Fruit fly (Drosophila melanogaster) ovary, adult (tissue): ENCODE results near the gene nan.

Source experiments
- CG17801 ChIP-seq: fragments of 200-800 bp; optimal IDR thresholded peaks from 2 replicates; lab custom pipeline; 2019; ENCODE audit warnings: missing biosample characterization, mild to moderate bottlenecking, missing genetic modification characterization, moderate library complexity; ENCODE audit not compliant: partially characterized antibody

nan gene

DNA sequence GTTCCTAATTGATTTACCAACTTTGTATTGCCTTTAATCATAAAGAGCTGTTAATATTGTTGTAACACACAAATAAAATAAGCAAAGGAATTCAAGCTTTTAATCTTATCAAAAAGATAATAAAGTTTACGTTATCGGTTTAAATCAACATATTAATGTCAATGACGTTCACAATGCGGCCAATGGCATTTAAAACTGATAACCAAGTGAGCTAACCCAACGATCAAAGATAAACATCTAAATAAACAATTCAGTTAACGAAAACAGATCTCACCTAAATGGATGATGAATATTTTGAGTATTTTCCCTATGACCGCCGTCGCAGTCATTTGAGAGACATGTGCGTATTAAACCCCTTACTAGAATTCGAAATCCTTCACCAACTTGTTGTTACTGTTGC lies 17.9 kb upstream of the nan start:
- no peak for TF ChIP-seq CG17801

DNA sequence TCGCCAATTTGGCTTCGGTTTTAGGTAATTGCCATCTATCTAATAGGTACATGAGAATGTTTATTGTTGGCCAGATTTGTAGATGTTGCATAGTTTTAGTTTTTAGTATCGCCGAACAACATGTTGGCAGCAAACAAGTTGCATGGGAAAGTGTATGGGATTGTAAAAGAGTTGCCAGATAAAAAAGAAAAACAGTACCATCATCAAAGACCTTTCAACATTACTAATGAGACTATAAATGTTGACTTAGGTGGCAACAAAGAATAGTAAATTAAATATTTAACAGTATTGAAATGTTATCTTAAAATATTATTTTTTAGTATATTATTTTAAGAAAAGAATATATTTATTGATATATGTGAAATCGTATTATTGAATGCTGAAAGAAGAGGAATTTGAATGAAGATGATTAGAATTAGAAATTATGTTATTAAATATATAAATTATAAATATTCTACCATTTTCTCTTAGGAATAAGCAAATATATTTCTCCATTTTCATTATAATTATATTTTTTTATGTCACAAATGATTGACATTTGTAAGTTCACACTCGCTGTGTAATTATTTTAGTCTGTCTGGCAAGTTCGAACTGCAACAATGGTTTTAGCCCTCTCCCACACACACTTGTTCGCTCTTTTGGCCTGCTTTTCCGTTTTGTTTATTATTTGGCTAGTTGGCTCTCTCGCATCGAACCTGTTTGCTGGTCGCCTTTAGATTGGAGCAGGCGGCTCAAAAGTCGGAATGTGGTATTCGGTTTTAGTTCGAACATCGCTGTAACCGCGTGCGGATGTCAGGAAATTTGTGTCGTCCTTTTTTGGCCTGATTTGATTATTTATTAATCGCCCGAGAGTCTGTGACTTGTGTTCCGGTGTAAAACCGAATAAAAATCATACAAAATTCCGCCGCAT lies 15.5 kb upstream of the nan start:
- no peak for TF ChIP-seq CG17801

DNA sequence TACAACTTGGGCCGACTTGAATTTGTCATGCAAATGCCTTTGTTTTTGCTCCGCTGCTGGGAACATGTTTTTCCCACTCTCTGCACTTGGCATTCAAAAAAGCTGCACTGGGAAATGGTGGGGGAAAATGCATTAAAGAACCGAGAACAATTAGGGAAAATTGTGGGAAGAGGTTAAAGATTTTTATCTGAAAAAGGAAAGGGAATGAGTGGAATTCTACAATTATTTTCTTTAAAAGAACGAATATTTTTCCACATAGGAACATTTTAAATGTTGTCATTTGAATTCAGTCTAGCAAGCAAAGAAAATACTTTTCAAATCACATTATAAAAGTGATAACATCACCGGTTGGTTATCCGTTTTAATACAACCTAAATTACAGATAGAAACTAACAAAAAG lies 13.6 kb upstream of the nan start, which contains the start of gene saturn:
TSS of gene saturn (plus strand) at position 301 of the 400 bp plus-strand sequence.
- TF ChIP-seq CG17801, result no peak

DNA sequence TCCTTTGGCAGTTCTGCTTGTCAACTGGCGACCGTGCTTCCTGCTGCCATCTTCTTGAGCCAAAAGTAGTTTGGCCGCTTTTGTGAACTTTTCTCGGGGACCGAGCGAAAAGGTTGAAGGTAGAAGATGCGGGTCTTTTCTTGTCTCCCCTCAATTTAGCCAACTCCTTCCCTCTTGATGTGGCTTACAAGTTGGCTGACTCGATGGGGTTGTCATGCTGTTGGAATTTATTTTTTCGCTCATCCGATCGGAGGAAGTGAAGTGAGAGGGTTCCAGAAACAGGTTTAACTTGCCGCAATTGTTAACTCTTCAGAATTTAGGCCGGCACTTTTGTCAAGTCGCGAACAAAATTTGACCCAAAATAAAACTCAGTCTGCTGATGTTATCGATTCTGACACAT lies 12.9 kb upstream of the nan start:
- TF ChIP-seq CG17801, result no peak

DNA sequence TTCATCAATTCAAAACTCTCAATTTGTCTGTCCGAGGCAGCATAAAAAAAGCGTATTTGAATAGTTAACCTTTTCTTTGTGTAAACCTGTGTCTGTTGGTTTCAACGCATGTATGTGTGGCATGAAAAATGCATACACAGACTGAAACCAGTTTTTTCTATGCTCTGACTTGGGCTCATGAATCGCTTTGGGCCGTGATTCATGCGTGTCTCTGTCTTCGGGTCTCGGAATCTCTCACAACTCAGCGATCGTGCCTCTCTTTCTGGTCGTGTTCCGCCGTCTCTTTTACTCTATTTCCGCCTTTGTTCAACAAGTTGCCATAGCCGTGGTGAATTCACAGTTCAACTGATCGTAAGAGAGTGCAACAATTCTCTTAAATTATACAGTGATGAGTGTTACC lies 11.5 kb upstream of the nan start:
- TF ChIP-seq CG17801, result no peak

DNA sequence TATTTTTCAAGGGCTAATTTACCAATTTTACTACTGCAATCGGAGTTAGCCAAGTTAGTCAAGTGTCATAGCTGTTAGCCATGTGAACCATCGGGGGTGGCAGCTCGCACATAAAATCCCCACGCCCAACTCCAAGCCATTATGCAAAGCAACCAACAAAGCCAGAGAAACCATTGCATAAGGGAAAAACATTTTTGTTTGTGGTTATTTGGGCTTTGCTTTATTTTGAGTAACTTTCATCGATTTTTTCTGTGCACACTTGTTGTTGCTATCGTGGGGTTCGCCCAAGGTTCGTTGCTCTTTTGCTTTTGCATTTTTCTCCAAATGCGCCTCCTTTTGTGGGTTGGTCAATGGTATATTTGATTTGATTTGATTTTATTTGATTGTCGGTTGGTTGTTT lies 8.8 kb upstream of the nan start:
- TF ChIP-seq CG17801, result no peak

DNA sequence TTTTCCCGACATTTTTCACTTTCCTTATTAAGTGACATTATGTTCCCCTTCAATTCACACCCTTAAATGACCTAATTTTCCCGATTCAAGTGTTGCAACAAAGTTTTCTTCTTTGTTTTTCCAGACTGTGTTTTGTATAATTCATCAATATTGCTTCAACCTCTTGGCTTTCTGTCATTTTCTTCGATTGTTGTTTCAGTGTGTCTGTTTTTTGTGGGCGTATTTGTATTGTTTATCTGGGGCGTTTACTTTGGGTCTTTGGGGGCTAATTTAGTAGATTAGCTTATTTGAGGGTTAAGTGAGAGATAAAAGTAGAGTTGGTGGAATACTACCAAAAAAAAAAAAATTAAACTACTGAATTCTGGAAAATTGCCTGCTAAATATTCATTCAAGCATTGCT lies 6.3 kb upstream of the nan start:
- TF ChIP-seq CG17801, result no peak

DNA sequence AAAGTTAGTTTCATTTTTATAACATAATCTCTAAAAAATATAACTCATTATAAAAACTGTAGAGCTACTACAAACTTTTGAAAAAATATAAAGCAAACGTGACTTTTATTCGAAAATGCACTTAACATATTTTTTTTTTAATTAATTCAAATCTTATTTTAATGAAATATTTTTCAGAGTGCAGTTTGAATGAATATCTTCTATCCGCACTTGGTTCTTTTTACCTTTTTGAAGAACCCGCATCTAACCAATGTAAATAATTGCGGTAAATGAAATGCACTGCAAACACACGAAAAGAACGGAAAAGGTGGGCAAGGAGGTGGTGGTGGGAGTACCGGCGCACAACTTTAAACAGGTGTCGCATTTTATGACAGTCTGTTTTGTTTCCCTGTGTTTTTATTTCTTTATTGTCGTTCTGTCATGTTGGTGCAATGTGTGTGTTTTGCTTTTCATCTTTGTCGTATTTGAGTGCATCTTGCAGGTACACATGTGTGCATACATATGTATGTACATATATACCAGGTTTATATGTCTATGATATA lies 4.6 kb upstream of the nan start:
- peak; percentile 7 for TF ChIP-seq CG17801

DNA sequence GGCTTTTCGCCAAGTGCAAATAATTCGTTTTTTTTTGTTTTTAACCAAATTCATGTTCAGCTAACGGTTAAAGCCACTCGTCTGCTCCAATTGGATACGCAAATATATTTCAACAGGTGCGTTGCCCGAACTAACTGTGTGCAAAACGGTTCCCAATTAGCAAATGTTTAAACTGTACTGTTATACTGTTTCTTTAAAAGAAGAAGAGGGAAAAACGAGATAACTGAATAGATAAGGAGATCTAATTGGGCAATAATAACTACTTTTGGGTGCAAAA lies 2.0 kb upstream of the nan start:
- no peak for TF ChIP-seq CG17801

DNA sequence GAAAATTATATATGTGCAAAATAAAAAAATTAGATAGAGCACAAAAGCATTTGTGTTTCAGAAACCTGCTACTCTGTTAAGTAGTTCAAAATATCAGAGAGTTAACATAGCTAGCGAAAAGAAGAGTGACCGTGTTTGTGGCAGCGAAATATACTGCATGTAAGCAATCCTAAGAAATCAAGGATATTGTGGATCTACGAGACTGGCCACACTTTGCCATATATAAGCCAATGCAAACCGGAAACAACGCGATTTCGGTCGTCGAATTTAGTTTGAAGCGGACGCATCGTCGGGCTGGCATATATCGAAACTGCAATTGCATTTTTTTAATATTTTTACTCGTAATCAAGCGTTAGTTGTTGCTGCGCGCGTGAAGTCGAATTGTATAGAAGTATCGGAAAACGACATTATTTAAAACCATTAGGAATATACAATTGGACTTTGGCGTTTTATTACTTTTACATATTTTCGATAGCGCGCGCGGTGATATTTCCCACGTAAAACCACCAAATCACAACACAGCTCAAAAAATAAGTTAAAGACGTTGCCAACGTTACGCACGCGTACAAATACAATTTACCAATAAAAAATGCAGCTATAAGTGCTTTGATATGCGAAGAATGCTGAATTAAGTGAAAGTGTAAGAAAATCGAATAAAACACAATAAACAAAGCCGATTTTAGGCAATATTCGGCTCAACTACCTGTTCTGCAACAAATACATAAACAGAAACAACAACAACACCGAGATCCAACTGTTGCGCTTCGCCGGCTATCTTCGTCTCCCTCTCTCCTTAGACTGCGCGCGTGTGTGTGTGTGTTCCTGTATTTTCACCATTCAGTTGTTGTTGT lies 1.4 kb upstream of the nan start, which contains the start of gene nuf:
TSS of gene nuf (plus strand) at position 246 of the 851 bp plus-strand sequence.
- peak; percentile 86 for TF ChIP-seq CG17801

DNA sequence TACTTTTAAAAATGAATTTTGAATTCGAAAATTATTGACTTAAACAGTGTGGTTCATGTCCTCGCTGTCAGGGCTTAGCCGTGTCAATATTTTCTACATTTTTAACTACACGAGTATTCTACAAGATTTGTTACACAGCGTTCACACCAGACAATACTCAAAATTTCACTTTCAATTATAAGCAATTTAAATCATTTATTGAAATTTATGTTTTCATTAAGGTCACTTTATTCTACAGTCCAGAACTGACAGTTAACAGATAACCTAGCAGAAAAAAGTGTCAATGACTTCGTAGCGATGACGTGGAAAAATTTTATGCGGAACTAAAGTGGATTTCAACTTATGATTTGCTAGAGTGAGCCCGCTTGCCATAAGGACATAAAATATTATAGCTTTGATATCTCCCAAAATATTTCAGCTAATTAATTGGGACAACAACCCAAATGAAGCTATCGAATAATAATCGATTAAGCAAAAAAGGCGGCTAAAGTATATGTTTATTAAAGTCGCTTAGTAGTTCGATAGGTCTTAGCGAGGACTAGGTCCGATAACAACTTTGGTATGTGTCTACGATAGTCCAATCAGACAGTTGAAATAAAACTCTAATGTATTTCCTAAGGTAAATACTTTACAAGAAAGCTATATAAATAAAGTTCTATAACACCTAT lies 643 bp upstream of the nan start:
- no peak for TF ChIP-seq CG17801

DNA sequence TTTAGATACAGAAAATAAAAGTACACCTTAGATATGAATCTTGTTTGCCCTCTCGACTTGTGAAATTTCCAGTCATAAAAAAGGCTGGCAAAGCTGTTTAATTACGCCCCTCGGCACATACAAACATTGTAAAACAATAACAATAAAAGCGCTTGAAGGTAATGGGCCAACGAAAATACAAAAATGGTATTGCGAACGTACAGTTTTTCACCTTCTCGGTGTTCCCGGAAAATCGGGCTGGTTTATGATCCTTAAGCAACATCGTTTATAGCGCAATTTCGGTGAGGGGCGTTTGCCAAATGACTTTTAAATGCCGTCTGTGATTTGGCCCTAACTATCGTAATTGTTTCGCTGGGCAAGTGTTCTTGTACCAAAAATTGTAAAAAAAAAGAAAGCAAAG lies 4.4 kb downstream of the nan start:
- no peak for TF ChIP-seq CG17801

DNA sequence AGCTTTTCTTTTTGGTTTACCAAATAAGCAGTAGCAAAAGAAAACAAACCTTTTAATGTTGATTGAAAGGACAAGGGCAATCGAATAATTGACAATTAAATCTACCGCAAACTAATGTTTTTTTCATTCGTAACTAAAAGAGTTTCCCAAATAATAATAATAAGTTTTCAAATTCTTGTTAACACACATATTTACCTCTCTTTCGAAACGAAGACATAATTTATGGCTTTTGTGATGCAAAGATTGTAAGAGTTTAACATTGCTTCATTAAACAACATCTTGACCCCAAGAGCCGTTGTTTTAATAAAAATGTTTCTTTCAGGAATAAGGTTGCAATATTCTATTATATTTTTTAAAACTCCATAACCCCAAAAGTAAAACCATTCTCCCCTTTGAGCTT lies 10.9 kb downstream of the nan start, which contains the start of gene D:
TSS of gene D (minus strand) at position 101 of the 400 bp plus-strand sequence.
- TF ChIP-seq CG17801, result no peak

DNA sequence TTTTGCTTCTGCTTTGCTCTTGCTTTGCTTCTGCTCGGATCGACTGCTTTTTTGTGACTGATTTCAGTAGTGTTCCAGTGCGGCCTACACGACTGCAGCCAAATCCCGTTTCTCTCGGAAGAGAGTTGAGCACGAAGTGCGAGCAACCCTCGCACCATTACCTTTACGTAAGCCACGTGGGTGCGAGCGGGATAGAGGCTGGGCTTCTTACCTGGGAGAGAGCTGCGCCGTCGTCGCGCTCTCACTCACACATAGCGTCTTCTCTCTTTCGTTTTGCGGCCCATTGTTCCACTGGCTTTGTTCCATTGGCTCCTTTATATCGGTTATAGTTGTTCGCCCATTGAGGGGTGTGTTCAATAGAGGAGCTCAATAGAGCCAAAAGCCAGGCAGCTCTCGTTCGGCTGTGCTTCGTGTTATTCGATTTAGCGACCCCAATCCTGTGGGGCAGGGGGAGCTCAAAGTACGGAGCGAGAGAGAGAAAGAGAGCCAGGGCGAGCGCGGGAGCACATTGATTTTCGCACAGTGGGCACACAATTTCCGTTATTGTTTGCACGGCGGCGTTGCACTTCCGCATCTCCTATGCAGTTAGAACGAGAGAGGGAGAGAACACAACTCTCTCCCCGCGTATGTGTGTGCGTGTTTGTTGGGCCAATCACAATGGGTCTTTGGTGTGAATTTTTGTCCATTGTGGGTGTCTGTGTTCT lies 11.8 kb downstream of the nan start:
- TF ChIP-seq CG17801, result no peak

DNA sequence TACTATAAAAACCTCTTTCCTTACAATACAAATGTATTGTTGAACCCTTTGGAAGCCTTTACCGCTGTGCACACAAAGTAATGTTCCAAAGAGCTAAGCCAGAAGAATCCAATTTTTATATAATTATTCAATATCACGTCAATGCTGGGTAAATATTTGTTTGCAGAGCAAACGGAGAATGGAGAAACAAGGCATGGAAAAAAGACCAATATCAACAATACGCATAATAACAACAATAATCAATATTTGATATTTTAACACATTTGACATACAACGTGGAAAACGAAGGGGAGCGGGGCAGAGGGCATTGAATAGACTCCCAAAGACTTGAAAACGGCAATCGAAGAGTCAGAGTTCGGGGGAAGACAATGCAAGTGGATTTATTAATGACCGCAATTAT lies 15.3 kb downstream of the nan start:
- no peak for TF ChIP-seq CG17801

DNA sequence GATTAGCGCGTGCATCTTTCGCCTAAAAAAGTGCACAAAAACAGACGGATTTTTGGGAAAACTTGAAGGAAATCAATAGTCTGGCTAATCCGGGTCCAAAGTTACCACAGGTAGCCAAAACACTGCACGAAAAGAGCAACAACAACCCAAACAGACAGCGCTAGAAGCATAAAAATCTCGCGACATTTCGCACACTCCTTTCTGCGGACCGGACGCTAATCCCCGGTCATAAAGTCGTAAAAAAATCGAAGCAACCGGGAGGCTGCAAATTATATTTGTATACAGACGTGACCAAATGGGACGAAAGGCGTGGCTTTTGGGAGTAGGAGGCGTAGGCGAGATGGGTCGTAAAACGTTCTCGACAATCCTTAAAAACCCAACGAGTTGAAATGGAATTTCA lies 16.1 kb downstream of the nan start:
- no peak for TF ChIP-seq CG17801
